Fruit fly (Drosophila melanogaster) Kc167 (cell line): ENCODE measurements around the gene Ugt35E2.

Experiments used
- Myc ChIP-seq: fragments of >200 bp; optimal IDR thresholded peaks from 2 replicates; lab custom pipeline; 2017; ENCODE audit warnings: missing external identifiers
- Sin3A ChIP-seq: fragments of >200 bp; optimal IDR thresholded peaks from 2 replicates; lab custom pipeline; 2018; ENCODE audit warnings: missing external identifiers
- h ChIP-seq: fragments of >200 bp; optimal IDR thresholded peaks from 3 replicates; lab custom pipeline; 2018; ENCODE audit warnings: missing external identifiers
- insv ChIP-seq: fragments of >200 bp; optimal IDR thresholded peaks from 3 replicates; lab custom pipeline; 2018; ENCODE audit warnings: missing external identifiers
- psq ChIP-seq: fragments of >200 bp; optimal IDR thresholded peaks from 2 replicates; lab custom pipeline; 2017; ENCODE audit warnings: missing external identifiers
- ttk ChIP-seq: sonication (Bioruptor generic); optimal IDR thresholded peaks from 2 replicates; lab custom pipeline; 2017; ENCODE audit warnings: missing external identifiers

Gene Ugt35E2

dm6 chr3R:11156858-11157257 lies 10.9 kb downstream of the Ugt35E2 start, which contains the start of gene Ugt302C1:
Gene Ugt302C1 (plus strand): TSS chr3R:11157098.
- TF ChIP-seq psq (lab: Kevin White, UChicago) (no peak), h (lab: Kevin White, UChicago) (no peak), ttk (no peak), Sin3A (lab: Kevin White, UChicago) (no peak), insv (no peak), Myc (no peak)

- TF ChIP-seq Sin3A (lab: Kevin White, UChicago) = no peak
- TF ChIP-seq ttk = no peak
- no peak for TF ChIP-seq Myc
- no peak for TF ChIP-seq insv
These were observed 13.1 kb downstream of the Ugt35E2 start, which contains the start of gene Ugt302E1 for dm6 chr3R:11154576-11155113. Gene Ugt302E1 (plus strand): TSS chr3R:11154626.

dm6 chr3R:11153799-11154273 lies 13.9 kb downstream of the Ugt35E2 start, which contains the start of gene Ugt302K1:
Gene Ugt302K1 (minus strand): TSS chr3R:11153849.
- TF ChIP-seq h (lab: Kevin White, UChicago) = no peak
- TF ChIP-seq insv = no peak
- TF ChIP-seq ttk = no peak
- no peak for TF ChIP-seq Myc
- no peak for TF ChIP-seq psq (lab: Kevin White, UChicago)
- TF ChIP-seq Sin3A (lab: Kevin White, UChicago) = no peak

- TF ChIP-seq ttk (no peak), psq (lab: Kevin White, UChicago) (no peak), insv (no peak), h (lab: Kevin White, UChicago) (no peak), Sin3A (lab: Kevin White, UChicago) (no peak), Myc (no peak)
These were observed 22.6 kb downstream of the Ugt35E2 start, which contains the start of gene CheA86a for dm6 chr3R:11145135-11145534. Gene CheA86a (minus strand): TSS chr3R:11145235.

dm6 chr3R:11136877-11137276 lies 30.9 kb downstream of the Ugt35E2 start, which contains the start of gene mAcon2:
Gene mAcon2 (plus strand): TSS chr3R:11137177.
- TF ChIP-seq Sin3A (lab: Kevin White, UChicago) (no peak), psq (lab: Kevin White, UChicago) (no peak), ttk (no peak), h (lab: Kevin White, UChicago) (no peak), Myc (no peak), insv (no peak)

- no peak for TF ChIP-seq ttk
- TF ChIP-seq h (lab: Kevin White, UChicago) = no peak
These were observed 39.6 kb downstream of the Ugt35E2 start, which contains the start of gene Ugt35C1 for dm6 chr3R:11128116-11128626. Gene Ugt35C1 (minus strand): TSS chr3R:11128328.

dm6 chr3R:11126383-11126782 lies 41.4 kb downstream of the Ugt35E2 start:
- TF ChIP-seq Myc (no peak), ttk (no peak), h (lab: Kevin White, UChicago) (no peak), psq (lab: Kevin White, UChicago) (no peak), insv (no peak), Sin3A (lab: Kevin White, UChicago) (no peak)
